Worm (Caenorhabditis elegans) whole organism, L4 larva: Measurements from ENCODE around the gene fbxb-118.
A peak's percentile ranks its signal among the peaks of the same experiment; 100 is the strongest.
"Not testable (repeated sequence)": the region's sequence is repeated elsewhere in the genome, so short reads cannot be mapped to it uniquely, and the experiment has no call there.

Source experiments
- D1046.2 ChIP-seq: fragments of 200-800 bp; sonication (Bioruptor generic); IDR thresholded peaks from 2 replicates; pipeline ENCODE4 v1.3.6; 2022; ENCODE audit warnings: missing genetic modification characterization, missing compliant biosample characterization
- F49E8.2 ChIP-seq: sonication (generic microtip); optimal IDR thresholded peaks from 2 replicates; lab custom pipeline; 2016; ENCODE audit warnings: missing compliant biosample characterization, mild to moderate bottlenecking, missing genetic modification characterization, borderline replicate concordance
- T20F7.1 ChIP-seq: fragments of 200-800 bp; sonication (Bioruptor generic); optimal IDR thresholded peaks from 2 replicates; lab custom pipeline; 2018; ENCODE audit warnings: mild to moderate bottlenecking, missing genetic modification characterization, missing compliant biosample characterization
- T26A8.4 ChIP-seq: fragments of 200-800 bp; sonication (Bioruptor generic); IDR thresholded peaks from 2 replicates; pipeline ENCODE4 v1.3.6; 2022; ENCODE audit warnings: missing genetic modification characterization, missing compliant biosample characterization
- Y105C5A.15 ChIP-seq: fragments of 200-800 bp; sonication (Bioruptor generic); IDR thresholded peaks from 2 replicates; pipeline ENCODE4 v1.3.6; 2022; ENCODE audit warnings: missing genetic modification characterization, missing compliant biosample characterization
- Y48G9A.11 ChIP-seq: fragments of 200-800 bp; sonication (Bioruptor generic); IDR thresholded peaks from 2 replicates; pipeline ENCODE4 v1.3.6; 2022; ENCODE audit warnings: missing genetic modification reagents, missing genetic modification characterization, missing compliant biosample characterization
- Y75B8A.6 ChIP-seq: fragments of 200-800 bp; sonication (Bioruptor generic); IDR thresholded peaks from 2 replicates; pipeline ENCODE4 v1.3.6; 2022; ENCODE audit warnings: missing genetic modification reagents, missing genetic modification characterization, missing compliant biosample characterization
- ZK337.2 ChIP-seq: fragments of 200-800 bp; sonication (Bioruptor generic); IDR thresholded peaks from 2 replicates; pipeline ENCODE4 v1.3.6; 2022; ENCODE audit warnings: missing genetic modification reagents, missing genetic modification characterization, missing compliant biosample characterization
- aha-1 ChIP-seq: fragments of 150-350 bp; peaks from one replicate; lab custom pipeline; 2014; ENCODE audit warnings: missing biosample characterization, missing genetic modification characterization
- ceh-44 ChIP-seq: fragments of 200-800 bp; sonication (Bioruptor generic); IDR thresholded peaks from 2 replicates; pipeline ENCODE4 v1.3.6; 2022; ENCODE audit warnings: missing genetic modification reagents, missing genetic modification characterization, missing compliant biosample characterization
- daf-8 ChIP-seq: fragments of 200-800 bp; sonication (Bioruptor generic); IDR thresholded peaks from 2 replicates; pipeline ENCODE4 v1.3.6; 2022; ENCODE audit warnings: missing genetic modification characterization, missing compliant biosample characterization
- dmd-6 ChIP-seq: fragments of 200-800 bp; sonication (Bioruptor generic); IDR thresholded peaks from 2 replicates; pipeline ENCODE4 v1.3.6; 2022; ENCODE audit warnings: missing genetic modification reagents, missing genetic modification characterization, missing compliant biosample characterization
- dmd-9 ChIP-seq: fragments of 200-800 bp; sonication (Bioruptor generic); IDR thresholded peaks from 2 replicates; pipeline ENCODE4 v1.3.6; 2022; ENCODE audit warnings: missing genetic modification reagents, missing genetic modification characterization, missing compliant biosample characterization
- dpl-1 ChIP-seq: fragments of 150-350 bp; optimal IDR thresholded peaks from 2 replicates; lab custom pipeline; 2014; ENCODE audit warnings: missing biosample characterization, missing genetic modification reagents, missing genetic modification characterization
- duxl-1 ChIP-seq: sonication (generic microtip); optimal IDR thresholded peaks from 2 replicates; lab custom pipeline; 2016; ENCODE audit warnings: mild to moderate bottlenecking, missing genetic modification characterization, moderate library complexity, missing compliant biosample characterization; ENCODE audit not compliant: poor library complexity
- dve-1 ChIP-seq: sonication (generic microtip); optimal IDR thresholded peaks from 2 replicates; lab custom pipeline; 2017; ENCODE audit warnings: antibody characterized with exemption, mild to moderate bottlenecking, missing genetic modification characterization, missing compliant biosample characterization; ENCODE audit not compliant: insufficient read depth
- hif-1 ChIP-seq, 2 experiments: sonication (generic microtip); optimal IDR thresholded peaks; 2 replicates each; lab custom pipeline; 2016 to 2017; ENCODE audit warnings: missing compliant biosample characterization in 2 of 2, missing genetic modification characterization in 2 of 2, missing genetic modification reagents in 2 of 2, missing genotype in 2 of 2, mild to moderate bottlenecking in 1 of 2
- hlh-11 ChIP-seq: fragments of 200-800 bp; sonication (Bioruptor generic); optimal IDR thresholded peaks from 2 replicates; lab custom pipeline; 2018; ENCODE audit warnings: mild to moderate bottlenecking, missing genetic modification characterization, missing compliant biosample characterization
- hlh-30 ChIP-seq: sonication (generic microtip); optimal IDR thresholded peaks from 2 replicates; lab custom pipeline; 2017; ENCODE audit warnings: antibody characterized with exemption, mild to moderate bottlenecking, missing genetic modification characterization, missing compliant biosample characterization; ENCODE audit not compliant: insufficient read depth
- hmg-1.1 ChIP-seq: fragments of 200-800 bp; sonication (Bioruptor generic); IDR thresholded peaks from 2 replicates; pipeline ENCODE4 v1.3.6; 2022; ENCODE audit warnings: missing genetic modification reagents, missing genetic modification characterization, missing compliant biosample characterization
- lin-1 ChIP-seq: fragments of 200-800 bp; sonication (Bioruptor generic); IDR thresholded peaks from 2 replicates; pipeline ENCODE4 v1.3.6; 2022; ENCODE audit warnings: missing genetic modification reagents, missing genetic modification characterization, missing compliant biosample characterization
- lin-29 ChIP-seq: fragments of 200-800 bp; sonication (Bioruptor generic); IDR thresholded peaks from 2 replicates; pipeline ENCODE4 v1.3.6; 2022; ENCODE audit warnings: missing genetic modification reagents, missing genetic modification characterization, missing compliant biosample characterization
- lin-38 ChIP-seq: fragments of 200-800 bp; sonication (Bioruptor generic); IDR thresholded peaks from 2 replicates; pipeline ENCODE4 v1.3.6; 2022; ENCODE audit warnings: missing genetic modification reagents, missing genetic modification characterization, missing compliant biosample characterization
- lsy-2 ChIP-seq, 2 experiments: fragments of 150-350 bp in 1 of 2; sonication (generic microtip) in 1 of 2; optimal IDR thresholded peaks; 2 replicates each; lab custom pipeline; 2014 to 2017; ENCODE audit warnings: missing biosample characterization in 2 of 2, missing genetic modification characterization in 2 of 2
- madf-9 ChIP-seq: fragments of 200-800 bp; sonication (Bioruptor generic); conservative IDR thresholded peaks from 2 replicates; pipeline ENCODE4 v1.3.6; 2022; ENCODE audit warnings: missing genetic modification reagents, missing genetic modification characterization, missing compliant biosample characterization
- mdl-1 ChIP-seq, 2 experiments: fragments of 150-350 bp in 1 of 2; sonication (generic microtip) in 1 of 2; optimal IDR thresholded peaks; 2 replicates each; lab custom pipeline; 2014 to 2017; ENCODE audit warnings: missing biosample characterization in 2 of 2, missing genetic modification characterization in 2 of 2
- mdt-29 ChIP-seq: fragments of 200-800 bp; sonication (Bioruptor generic); IDR thresholded peaks from 2 replicates; pipeline ENCODE4 v1.3.6; 2022; ENCODE audit warnings: missing genetic modification reagents, missing genetic modification characterization, missing compliant biosample characterization
- mep-1 ChIP-seq: fragments of 150-350 bp; sonication (generic microtip); optimal IDR thresholded peaks from 3 replicates; lab custom pipeline; 2014; ENCODE audit warnings: missing biosample characterization, missing genetic modification characterization
- mes-2 ChIP-seq: sonication (generic microtip); optimal IDR thresholded peaks from 2 replicates; lab custom pipeline; 2016; ENCODE audit warnings: missing genotype, mild to moderate bottlenecking, missing genetic modification characterization, missing compliant biosample characterization; ENCODE audit not compliant: poor library complexity, severe bottlenecking
- mxl-2 ChIP-seq: fragments of 200-800 bp; sonication (Bioruptor generic); conservative IDR thresholded peaks from 2 replicates; pipeline ENCODE4 v1.3.6; 2022; ENCODE audit warnings: missing genetic modification reagents, missing genetic modification characterization, missing compliant biosample characterization
- mxl-3 ChIP-seq: fragments of 200-800 bp; sonication (Bioruptor generic); optimal IDR thresholded peaks from 2 replicates; lab custom pipeline; 2018; ENCODE audit warnings: mild to moderate bottlenecking, missing genetic modification characterization, missing compliant biosample characterization
- nhr-42 ChIP-seq: fragments of 200-800 bp; sonication (Bioruptor generic); IDR thresholded peaks from 2 replicates; pipeline ENCODE4 v1.3.6; 2022; ENCODE audit warnings: missing genetic modification characterization, missing compliant biosample characterization
- pha-4 ChIP-seq, 2 experiments: fragments of 150-350 bp in 1 of 2; fragments of 200-800 bp in 1 of 2; sonication (Bioruptor generic) in 1 of 2; IDR thresholded peaks in 1 of 2; optimal IDR thresholded peaks in 1 of 2; 2 replicates each; pipeline versions ENCODE4 v1.3.6 to Lab custom; 2014 to 2022; ENCODE audit warnings: missing genetic modification characterization in 2 of 2, missing genetic modification reagents in 2 of 2, missing biosample characterization in 1 of 2, missing compliant biosample characterization in 1 of 2
- php-3 ChIP-seq: fragments of 200-800 bp; sonication (Bioruptor generic); IDR thresholded peaks from 2 replicates; pipeline ENCODE4 v1.3.6; 2022; ENCODE audit warnings: missing genetic modification reagents, missing genetic modification characterization, missing compliant biosample characterization
- rbr-2 ChIP-seq: sonication (generic microtip); optimal IDR thresholded peaks from 2 replicates; lab custom pipeline; 2016; ENCODE audit warnings: missing genotype, missing genetic modification characterization, missing compliant biosample characterization
- saeg-2 ChIP-seq: fragments of 200-800 bp; sonication (Bioruptor generic); IDR thresholded peaks from 2 replicates; pipeline ENCODE4 v1.3.6; 2022; ENCODE audit warnings: missing genetic modification reagents, missing genetic modification characterization, missing compliant biosample characterization
- set-16 ChIP-seq: fragments of 200-800 bp; sonication (Bioruptor generic); IDR thresholded peaks from 2 replicates; pipeline ENCODE4 v1.3.6; 2022; ENCODE audit warnings: missing genetic modification reagents, missing genetic modification characterization, missing compliant biosample characterization
- tra-1 ChIP-seq: fragments of 200-800 bp; sonication (Bioruptor generic); IDR thresholded peaks from 2 replicates; pipeline ENCODE4 v1.3.6; 2022; ENCODE audit warnings: missing genetic modification reagents, missing genetic modification characterization, missing compliant biosample characterization
- unc-130 ChIP-seq: sonication (generic microtip); optimal IDR thresholded peaks from 2 replicates; lab custom pipeline; 2016; ENCODE audit warnings: missing genetic modification reagents, missing genetic modification characterization, missing compliant biosample characterization
- vab-7 ChIP-seq: fragments of 200-800 bp; sonication (Bioruptor generic); IDR thresholded peaks from 2 replicates; pipeline ENCODE4 v1.3.6; 2022; ENCODE audit warnings: missing genetic modification reagents, missing genetic modification characterization, missing compliant biosample characterization
- zfp-2 ChIP-seq: sonication (generic microtip); optimal IDR thresholded peaks from 2 replicates; lab custom pipeline; 2016; ENCODE audit warnings: mild to moderate bottlenecking, missing genetic modification characterization, missing compliant biosample characterization
- zfp-3 ChIP-seq: fragments of 200-800 bp; sonication (Bioruptor generic); conservative IDR thresholded peaks from 2 replicates; pipeline ENCODE4 v1.3.6; 2022; ENCODE audit warnings: missing genetic modification reagents, missing genetic modification characterization, missing compliant biosample characterization

The fbxb-118 gene

DNA sequence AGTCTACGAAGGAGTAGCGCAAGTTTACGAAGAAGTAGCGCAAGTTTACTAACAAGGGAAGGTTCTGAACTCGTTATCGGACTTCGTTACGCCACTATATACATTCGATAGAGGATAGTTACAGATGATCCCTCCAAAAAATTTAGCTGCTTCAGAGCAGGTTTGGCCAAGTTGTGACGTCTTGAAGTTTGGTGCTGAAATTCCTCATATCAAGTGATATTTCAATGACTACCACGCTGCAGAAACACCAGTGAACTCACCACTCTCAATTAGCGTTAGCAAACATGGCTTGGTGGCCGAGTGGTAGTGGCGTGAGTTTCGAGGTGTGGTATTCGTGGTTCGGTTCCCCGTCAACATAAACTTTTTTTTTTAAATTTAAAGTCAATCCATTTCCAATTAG, 12.7 kb downstream of the fbxb-118 start:
- peak; percentile 27; the same call in 1 of the 2 replicates for TF ChIP-seq Y48G9A.11

DNA sequence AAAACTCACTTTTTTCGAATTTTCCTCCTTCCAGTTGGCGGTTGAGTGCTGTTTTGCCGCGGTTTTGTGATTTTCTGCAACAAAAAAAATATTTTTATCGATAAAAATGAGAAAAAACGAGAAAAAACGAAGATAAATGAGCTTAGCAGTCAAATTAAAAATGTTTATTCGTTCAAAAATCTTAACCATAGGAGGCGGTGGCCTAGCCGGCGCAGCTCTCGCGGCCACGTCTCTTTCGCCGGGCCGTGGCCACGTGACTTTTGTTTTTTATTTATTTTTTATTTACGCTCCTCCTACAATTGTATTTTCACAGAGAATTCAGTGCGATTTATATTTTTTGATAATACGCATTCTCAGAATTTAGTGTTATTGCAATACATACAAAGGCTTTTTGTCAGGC, 14.2 kb downstream of the fbxb-118 start:
- TF ChIP-seq pha-4 (GFP tag; IDR thresholded peaks at IDR 0.05; lab: Robert Waterston, UW) (peak; percentile 42; the same call in 1 of the 2 replicates), dmd-6 (peak; percentile 85), hlh-30 (tag; lab: Kevin White, UChicago) (peak; percentile 26), mdl-1 (tag; optimal IDR thresholded peaks at IDR 0.05; lab: Kevin White, UChicago) (peak in 1 of 2 experiments; percentile 58), php-3 (GFP tag; lab: Robert Waterston, UW) (0 out of 2 replicates have a peak, but pooled peaks have one; percentile 62), aha-1 (tag; lab: Kevin White, UChicago) (peak; percentile 79), lin-38 (GFP tag; lab: Robert Waterston, UW) (peak; percentile 77), lin-29 (GFP tag; lab: Robert Waterston, UW) (0 out of 2 replicates have a peak, but pooled peaks have one; percentile 55), T20F7.1 (peak; percentile 49), madf-9 (GFP tag; lab: Robert Waterston, UW) (peak; percentile 60; the same call in 1 of the 2 replicates), ceh-44 (GFP tag; lab: Robert Waterston, UW) (peak; percentile 52; the same call in 1 of the 2 replicates), hlh-11 (tag; lab: Kevin White, UChicago) (peak; percentile 35), lsy-2 (tag; optimal IDR thresholded peaks at IDR 0.05; lab: Kevin White, UChicago) (peak in 1 of 2 experiments; percentile 78), dpl-1 (GFP tag; lab: Kevin White, UChicago) (peak; percentile 37), mes-2 (peak; percentile 21), set-16 (peak; percentile 39; the same call in 1 of the 2 replicates), vab-7 (GFP tag; lab: Robert Waterston, UW) (0 out of 2 replicates have a peak, but pooled peaks have one; percentile 15), dmd-9 (GFP tag; lab: Robert Waterston, UW) (peak; percentile 87), nhr-42 (peak; percentile 72; the same call in 1 of the 2 replicates), ZK337.2 (GFP tag; lab: Robert Waterston, UW) (peak; percentile 76; the same call in 1 of the 2 replicates), hmg-1.1 (GFP tag; lab: Robert Waterston, UW) (peak; percentile 46), hif-1 (tag; optimal IDR thresholded peaks at IDR 0.05; lab: Kevin White, UChicago) (peak in 1 of 2 experiments; percentile 29), T26A8.4 (GFP tag; lab: Robert Waterston, UW) (peak; percentile 24; the same call in 1 of the 2 replicates), rbr-2 (tag; lab: Kevin White, UChicago) (peak; percentile 31), tra-1 (GFP tag; lab: Robert Waterston, UW) (peak; percentile 57; the same call in 1 of the 2 replicates), zfp-3 (peak; percentile 60; the same call in 1 of the 2 replicates), dve-1 (tag; lab: Kevin White, UChicago) (peak; percentile 11), D1046.2 (GFP tag; lab: Robert Waterston, UW) (peak; percentile 51; the same call in 1 of the 2 replicates)
- not testable (repeated sequence) for TF ChIP-seq pha-4 (tag; optimal IDR thresholded peaks at IDR 0.05; lab: Kevin White, UChicago)

DNA sequence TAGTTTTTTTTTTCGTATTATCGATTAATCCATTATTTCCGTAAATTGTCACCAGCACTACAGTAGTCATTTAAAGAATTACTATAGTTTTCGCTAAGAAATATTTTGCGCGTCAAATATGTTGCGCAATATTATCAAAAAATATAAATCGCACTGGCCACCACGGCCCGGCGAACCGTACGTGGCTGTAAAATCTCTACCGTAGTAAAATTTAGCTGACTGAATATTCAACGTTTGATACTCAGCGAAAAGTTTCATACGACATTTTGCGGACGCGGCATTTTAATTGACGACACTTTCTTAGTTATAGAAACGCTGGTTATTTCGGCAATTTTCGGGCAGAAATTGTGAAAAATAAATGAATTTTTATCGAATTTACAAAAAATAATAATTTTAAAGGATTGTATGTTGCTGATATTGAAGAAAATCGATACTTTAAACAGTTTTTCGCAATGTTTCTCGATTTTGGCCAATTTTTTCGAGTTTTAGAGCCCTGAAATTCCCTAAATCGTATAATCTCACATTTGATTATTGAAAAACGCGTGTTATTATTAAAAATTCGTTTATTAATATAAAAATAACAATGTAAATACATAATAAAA, 16.0 kb downstream of the fbxb-118 start:
- TF ChIP-seq saeg-2 (GFP tag; lab: Robert Waterston, UW) (peak; percentile 96), T26A8.4 (GFP tag; lab: Robert Waterston, UW) (peak; percentile 99), Y75B8A.6 (GFP tag; lab: Robert Waterston, UW) (peak; percentile 98), zfp-2 (tag; lab: Kevin White, UChicago) (peak; percentile 45), lin-1 (GFP tag; lab: Robert Waterston, UW) (peak; percentile 97), F49E8.2 (peak; percentile 24), dmd-9 (GFP tag; lab: Robert Waterston, UW) (peak; percentile 100), unc-130 (GFP tag; lab: Kevin White, UChicago) (peak; percentile 35), nhr-42 (peak; percentile 99), lsy-2 (tag; optimal IDR thresholded peaks at IDR 0.05; lab: Kevin White, UChicago) (peak; percentile 48 to 74), php-3 (GFP tag; lab: Robert Waterston, UW) (peak; percentile 99), hmg-1.1 (GFP tag; lab: Robert Waterston, UW) (peak; percentile 98), hif-1 (tag; optimal IDR thresholded peaks at IDR 0.05; lab: Kevin White, UChicago) (peak in 1 of 2 experiments; percentile 25), daf-8 (GFP tag; lab: Robert Waterston, UW) (peak; percentile 75; the same call in 1 of the 2 replicates), mxl-2 (GFP tag; lab: Robert Waterston, UW) (peak; percentile 92), Y105C5A.15 (GFP tag; lab: Robert Waterston, UW) (peak; percentile 72), hlh-11 (tag; lab: Kevin White, UChicago) (peak; percentile 65), mep-1 (tag; lab: Kevin White, UChicago) (peak; percentile 28), set-16 (peak; percentile 43), mdt-29 (GFP tag; lab: Robert Waterston, UW) (peak; percentile 98), dmd-6 (peak; percentile 99), mxl-3 (peak; percentile 53), duxl-1 (peak; percentile 69)
